Fruit fly (Drosophila melanogaster) whole organism, embryonic: ENCODE measurements around the gene CG43750.

Experiments
- Abd-B ChIP-seq: fragments of 200-800 bp; sonication (Bioruptor generic); optimal IDR thresholded peaks from 2 replicates; lab custom pipeline; 2018; ENCODE audit warnings: missing biosample characterization, mild to moderate bottlenecking, missing genetic modification characterization, moderate library complexity
- CG10321 ChIP-seq: fragments of 200-800 bp; sonication (Bioruptor generic); IDR thresholded peaks from 2 replicates; pipeline ENCODE4 v1.3.6; 2022; ENCODE audit warnings: missing biosample characterization, missing genetic modification characterization
- CG11696 ChIP-seq: fragments of 200-800 bp; sonication (Bioruptor generic); IDR thresholded peaks from 2 replicates; pipeline ENCODE4 v1.3.6; 2022; ENCODE audit warnings: missing biosample characterization, missing genetic modification characterization
- CG12299 ChIP-seq: fragments of 200-800 bp; sonication (Bioruptor generic); optimal IDR thresholded peaks from 2 replicates; lab custom pipeline; 2018; ENCODE audit warnings: missing biosample characterization, mild to moderate bottlenecking, missing genetic modification characterization
- CG1233 ChIP-seq: fragments of 200-800 bp; sonication (Bioruptor generic); optimal IDR thresholded peaks from 4 replicates; lab custom pipeline; 2018; ENCODE audit warnings: missing biosample characterization, mild to moderate bottlenecking, missing genetic modification characterization
- CG12769 ChIP-seq: fragments of 200-800 bp; sonication (Bioruptor generic); optimal IDR thresholded peaks from 2 replicates; lab custom pipeline; 2019; ENCODE audit warnings: missing biosample characterization, mild to moderate bottlenecking, missing genetic modification characterization, moderate library complexity
- CG13296 ChIP-seq: fragments of 200-800 bp; sonication (Bioruptor generic); optimal IDR thresholded peaks from 3 replicates; lab custom pipeline; 2018; ENCODE audit warnings: missing biosample characterization, mild to moderate bottlenecking, missing genetic modification characterization
- CG14014 ChIP-seq: fragments of 200-800 bp; sonication (Bioruptor generic); IDR thresholded peaks from 2 replicates; pipeline ENCODE4 v1.3.6; 2022; ENCODE audit warnings: missing biosample characterization, missing genetic modification characterization
- CG14441 ChIP-seq: fragments of 200-800 bp; sonication (Bioruptor generic); IDR thresholded peaks from 2 replicates; pipeline ENCODE4 v1.3.6; 2022; ENCODE audit warnings: missing biosample characterization, missing genetic modification characterization
- CG17186 ChIP-seq: fragments of 200-800 bp; sonication (Bioruptor generic); optimal IDR thresholded peaks from 3 replicates; lab custom pipeline; 2017; ENCODE audit warnings: missing biosample characterization, missing genetic modification reagents, missing genetic modification characterization
- CG2116 ChIP-seq: fragments of 200-800 bp; sonication (Bioruptor generic); optimal IDR thresholded peaks from 3 replicates; lab custom pipeline; 2018; ENCODE audit warnings: missing biosample characterization, mild to moderate bottlenecking, missing genetic modification characterization
- CG42726 ChIP-seq: fragments of 200-800 bp; sonication (Bioruptor generic); IDR thresholded peaks from 2 replicates; pipeline ENCODE4 v1.3.6; 2022; ENCODE audit warnings: missing biosample characterization, missing genetic modification characterization; ENCODE audit not compliant: partially characterized antibody
- CG4707 ChIP-seq: fragments of 200-800 bp; sonication (Bioruptor generic); optimal IDR thresholded peaks from 2 replicates; lab custom pipeline; 2018; ENCODE audit warnings: missing biosample characterization, mild to moderate bottlenecking, missing genetic modification characterization, moderate library complexity
- CG6654 ChIP-seq: fragments of 200-800 bp; sonication (Bioruptor generic); optimal IDR thresholded peaks from 2 replicates; lab custom pipeline; 2017; ENCODE audit warnings: missing biosample characterization, mild to moderate bottlenecking, missing genetic modification characterization
- CG7745 ChIP-seq: fragments of 200-800 bp; sonication (Bioruptor generic); optimal IDR thresholded peaks from 2 replicates; lab custom pipeline; 2018; ENCODE audit warnings: missing biosample characterization, mild to moderate bottlenecking, missing genetic modification characterization, moderate library complexity
- CG7786 ChIP-seq: fragments of 200-800 bp; sonication (Bioruptor generic); optimal IDR thresholded peaks from 2 replicates; lab custom pipeline; 2016; ENCODE audit warnings: missing biosample characterization, missing genetic modification characterization
- CG7839 ChIP-seq: fragments of 200-800 bp; sonication (Bioruptor generic); optimal IDR thresholded peaks from 3 replicates; lab custom pipeline; 2018; ENCODE audit warnings: missing biosample characterization, mild to moderate bottlenecking, missing genetic modification characterization, moderate library complexity
- CG8924 ChIP-seq: fragments of 200-800 bp; optimal IDR thresholded peaks from 3 replicates; lab custom pipeline; 2019; ENCODE audit warnings: missing biosample characterization, mild to moderate bottlenecking, missing genetic modification characterization, moderate library complexity
- CG9932 ChIP-seq: fragments of 200-800 bp; sonication (Bioruptor generic); IDR thresholded peaks from 2 replicates; pipeline ENCODE4 v1.3.6; 2022; ENCODE audit warnings: missing biosample characterization, missing genetic modification characterization
- CTCF ChIP-seq: fragments of 200-800 bp; sonication (Bioruptor generic); optimal IDR thresholded peaks from 2 replicates; lab custom pipeline; 2017; ENCODE audit warnings: missing biosample characterization, mild to moderate bottlenecking, missing genetic modification characterization, moderate library complexity
- Dbx ChIP-seq: fragments of 200-800 bp; sonication (Bioruptor generic); IDR thresholded peaks from 3 replicates; pipeline ENCODE4 v1.3.6; 2022; ENCODE audit warnings: missing biosample characterization, missing genetic modification characterization
- Dll ChIP-seq: fragments of 200-800 bp; sonication (Bioruptor generic); IDR thresholded peaks from 4 replicates; pipeline ENCODE4 v1.3.6; 2022; ENCODE audit warnings: missing biosample characterization, missing genetic modification characterization; ENCODE audit not compliant: partially characterized antibody
- Eip74EF ChIP-seq, 2 experiments: fragments of 200-800 bp in 1 of 2; fragments of >200 bp in 1 of 2; sonication (Bioruptor generic) in 1 of 2; optimal IDR thresholded peaks; 2 replicates each; lab custom pipeline; 2017 to 2019; ENCODE audit warnings: missing biosample characterization in 2 of 2, missing genetic modification characterization in 2 of 2, mild to moderate bottlenecking in 1 of 2, moderate library complexity in 1 of 2
- Fer2 ChIP-seq: fragments of 200-800 bp; sonication (Bioruptor generic); optimal IDR thresholded peaks from 2 replicates; lab custom pipeline; 2018; ENCODE audit warnings: missing biosample characterization, mild to moderate bottlenecking, missing genetic modification characterization, moderate library complexity
- GATAe ChIP-seq: fragments of 200-800 bp; sonication (Bioruptor generic); conservative IDR thresholded peaks from 2 replicates; pipeline ENCODE4 v1.3.6; 2022; ENCODE audit warnings: missing biosample characterization, missing genetic modification characterization
- H15 ChIP-seq: fragments of 200-800 bp; sonication (Bioruptor generic); IDR thresholded peaks from 3 replicates; pipeline ENCODE4 v1.3.6; 2022; ENCODE audit warnings: missing biosample characterization, missing genetic modification characterization
- HLH54F ChIP-seq: fragments of 200-800 bp; sonication (Bioruptor generic); optimal IDR thresholded peaks from 3 replicates; lab custom pipeline; 2016; ENCODE audit warnings: missing biosample characterization, missing genetic modification characterization
- Lim3 ChIP-seq: fragments of 200-800 bp; sonication (Bioruptor generic); IDR thresholded peaks from 2 replicates; pipeline ENCODE4 v1.3.6; 2022; ENCODE audit warnings: missing biosample characterization, missing genetic modification characterization
- NFAT ChIP-seq: fragments of 200-800 bp; sonication (Bioruptor generic); IDR thresholded peaks from 2 replicates; pipeline ENCODE4 v1.3.6; 2022; ENCODE audit warnings: missing biosample characterization, missing genetic modification characterization
- Nf-YC ChIP-seq: fragments of 200-800 bp; optimal IDR thresholded peaks from 3 replicates; lab custom pipeline; 2019; ENCODE audit warnings: missing biosample characterization, mild to moderate bottlenecking, missing genetic modification characterization, moderate library complexity
- Ptx1 ChIP-seq: fragments of 200-800 bp; sonication (Bioruptor generic); IDR thresholded peaks from 2 replicates; pipeline ENCODE4 v1.3.6; 2022; ENCODE audit warnings: missing biosample characterization, missing genetic modification characterization
- amos ChIP-seq: fragments of 200-800 bp; sonication (Bioruptor generic); IDR thresholded peaks from 2 replicates; pipeline ENCODE4 v1.3.6; 2022; ENCODE audit warnings: missing biosample characterization, missing genetic modification characterization; ENCODE audit not compliant: partially characterized antibody
- ase ChIP-seq: fragments of 200-800 bp; sonication (Bioruptor generic); IDR thresholded peaks from 3 replicates; pipeline ENCODE4 v1.3.6; 2022; ENCODE audit warnings: missing biosample characterization, missing genetic modification characterization
- btn ChIP-seq: fragments of 200-800 bp; sonication (Bioruptor generic); optimal IDR thresholded peaks from 2 replicates; lab custom pipeline; 2016; ENCODE audit warnings: missing biosample characterization, missing genetic modification characterization
- crol ChIP-seq: fragments of 200-800 bp; sonication (Bioruptor generic); IDR thresholded peaks from 2 replicates; pipeline ENCODE4 v1.3.6; 2022; ENCODE audit warnings: missing biosample characterization, missing genetic modification characterization
- dmrt11E ChIP-seq: fragments of 200-800 bp; sonication (Bioruptor generic); optimal IDR thresholded peaks from 3 replicates; lab custom pipeline; 2018; ENCODE audit warnings: missing biosample characterization, mild to moderate bottlenecking, missing genetic modification characterization, moderate library complexity
- eve ChIP-seq, 2 experiments: fragments of >200 bp; optimal IDR thresholded peaks; 2 replicates each; lab custom pipeline; 2017; ENCODE audit warnings: missing biosample characterization in 2 of 2, missing genetic modification characterization in 2 of 2
- hbn ChIP-seq: fragments of 200-800 bp; sonication (Bioruptor generic); IDR thresholded peaks from 2 replicates; pipeline ENCODE4 v1.3.6; 2022; ENCODE audit warnings: missing biosample characterization, missing genetic modification characterization; ENCODE audit not compliant: partially characterized antibody
- p53 ChIP-seq: fragments of 200-800 bp; sonication (Bioruptor generic); optimal IDR thresholded peaks from 2 replicates; lab custom pipeline; 2016; ENCODE audit warnings: missing biosample characterization, missing genetic modification characterization
- phol ChIP-seq: fragments of 200-800 bp; sonication (Bioruptor generic); optimal IDR thresholded peaks from 3 replicates; lab custom pipeline; 2018; ENCODE audit warnings: missing biosample characterization, mild to moderate bottlenecking, missing genetic modification characterization, moderate library complexity
- row ChIP-seq: fragments of 200-800 bp; sonication (Bioruptor generic); IDR thresholded peaks from 3 replicates; pipeline ENCODE4 v1.3.6; 2022; ENCODE audit warnings: missing biosample characterization, missing genetic modification characterization
- schlank ChIP-seq: fragments of 200-800 bp; sonication (Bioruptor generic); optimal IDR thresholded peaks from 2 replicates; lab custom pipeline; 2018; ENCODE audit warnings: missing biosample characterization, mild to moderate bottlenecking, missing genetic modification characterization
- sna ChIP-seq: fragments of 200-800 bp; sonication (Bioruptor generic); IDR thresholded peaks from 2 replicates; pipeline ENCODE4 v1.3.6; 2022; ENCODE audit warnings: missing biosample characterization, missing genetic modification characterization; ENCODE audit not compliant: partially characterized antibody
- sr ChIP-seq: fragments of 200-800 bp; sonication (Bioruptor generic); IDR thresholded peaks from 3 replicates; pipeline ENCODE4 v1.3.6; 2022; ENCODE audit warnings: missing biosample characterization, missing genetic modification characterization
- tna ChIP-seq: fragments of 200-800 bp; sonication (Bioruptor generic); IDR thresholded peaks from 2 replicates; pipeline ENCODE4 v1.3.6; 2022; ENCODE audit warnings: missing biosample characterization, missing genetic modification characterization; ENCODE audit not compliant: partially characterized antibody
- trem ChIP-seq: fragments of 200-800 bp; optimal IDR thresholded peaks from 3 replicates; lab custom pipeline; 2019; ENCODE audit warnings: missing biosample characterization, mild to moderate bottlenecking, missing genetic modification characterization, moderate library complexity
- vvl ChIP-seq: fragments of 200-800 bp; sonication (Bioruptor generic); IDR thresholded peaks from 2 replicates; pipeline ENCODE4 v1.3.6; 2022; ENCODE audit warnings: missing biosample characterization, missing genetic modification characterization

Gene CG43750

DNA sequence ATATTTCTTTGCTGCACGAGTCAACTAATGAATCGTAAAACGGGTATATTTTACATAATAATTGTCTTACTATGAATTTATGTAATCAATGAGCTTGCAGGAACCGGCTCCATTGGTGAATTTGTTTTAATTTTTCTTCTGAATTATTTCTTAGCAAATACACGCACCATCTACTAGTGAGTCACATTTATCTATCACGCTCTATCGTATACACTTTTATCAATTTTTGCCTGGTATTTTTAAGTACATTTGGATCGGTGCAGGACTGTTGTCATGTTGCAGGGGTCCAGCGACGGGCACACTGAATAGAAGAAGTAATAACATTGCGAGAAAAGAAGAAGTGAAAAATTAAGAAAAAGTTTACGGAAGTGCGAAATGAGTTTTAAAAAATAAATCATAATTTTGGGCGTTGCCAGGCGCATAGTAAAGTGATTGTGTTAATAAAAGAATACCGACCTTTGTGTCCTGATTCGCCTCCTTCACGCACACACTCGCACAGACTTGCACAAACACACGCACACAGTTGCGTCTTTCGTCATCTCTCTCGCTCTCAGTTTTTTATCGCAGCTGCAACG is 25.3 kb downstream of the CG43750 start, which contains the start of the genes Rab5 and Axud1 (continued):
- TF ChIP-seq Eip74EF (GFP tag; optimal IDR thresholded peaks at IDR 0.05; lab: Kevin White, UChicago) (peak in 1 of 2 experiments; percentile 12), vvl (GFP tag; lab: Robert Waterston, UW) (peak; percentile 57), CG14441 (GFP tag; lab: Robert Waterston, UW) (no peak), tna (GFP tag; lab: Robert Waterston, UW) (no peak), CG1233 (GFP tag; lab: Kevin White, UChicago) (no peak), sr (GFP tag; lab: Robert Waterston, UW) (no peak), Ptx1 (GFP tag; lab: Robert Waterston, UW) (0 out of 2 replicates have a peak, but pooled peaks have one; percentile 12), schlank (tag; lab: Kevin White, UChicago) (no peak), CG8924 (tag; lab: Kevin White, UChicago) (peak; percentile 27), Dbx (GFP tag; lab: Robert Waterston, UW) (0 out of 3 replicates have a peak, but pooled peaks have one; percentile 38), sna (GFP tag; lab: Robert Waterston, UW) (no peak), CG17186 (GFP tag; lab: Kevin White, UChicago) (peak; percentile 27), Nf-YC (tag; lab: Kevin White, UChicago) (peak; percentile 38), trem (tag; lab: Kevin White, UChicago) (peak; percentile 60), CG10321 (GFP tag; lab: Robert Waterston, UW) (peak; percentile 32; the same call in 1 of the 2 replicates), CTCF (peak; percentile 37)

- TF ChIP-seq dmrt11E (tag; lab: Kevin White, UChicago) (no peak), CG12299 (no peak), CG9932 (GFP tag; lab: Robert Waterston, UW) (0 out of 2 replicates have a peak, but pooled peaks have one; percentile 6), CG2116 (GFP tag; lab: Kevin White, UChicago) (no peak), CG4707 (GFP tag; lab: Kevin White, UChicago) (peak; percentile 95), Abd-B (peak; percentile 22), phol (tag; lab: Kevin White, UChicago) (peak; percentile 90), amos (GFP tag; lab: Robert Waterston, UW) (no peak; the same call in 1 of the 2 replicates), H15 (GFP tag; lab: Robert Waterston, UW) (no peak), Fer2 (tag; lab: Kevin White, UChicago) (no peak), eve (GFP tag; optimal IDR thresholded peaks at IDR 0.05; lab: Kevin White, UChicago) (no peak), Dll (GFP tag; lab: Robert Waterston, UW) (0 out of 4 replicates have a peak, but pooled peaks have one; percentile 33), CG13296 (no peak), Lim3 (GFP tag; lab: Robert Waterston, UW) (no peak), p53 (GFP tag; lab: Kevin White, UChicago) (no peak), CG42726 (GFP tag; lab: Robert Waterston, UW) (peak; percentile 40; the same call in 1 of the 2 replicates), CG6654 (GFP tag; lab: Kevin White, UChicago) (no peak), tna (GFP tag; lab: Robert Waterston, UW) (peak; percentile 20; the same call in 1 of the 2 replicates), CG14014 (0 out of 2 replicates have a peak, but pooled peaks have one; percentile 13), CG11696 (GFP tag; lab: Robert Waterston, UW) (no peak), row (GFP tag; lab: Robert Waterston, UW) (peak; percentile 82), GATAe (0 out of 2 replicates have a peak, but pooled peaks have one; percentile 15), ase (GFP tag; lab: Robert Waterston, UW) (no peak), CG7786 (GFP tag; lab: Kevin White, UChicago) (no peak), HLH54F (GFP tag; lab: Kevin White, UChicago) (no peak), CG7745 (tag; lab: Kevin White, UChicago) (peak; percentile 88), btn (GFP tag; lab: Kevin White, UChicago) (no peak), CG12769 (tag; lab: Kevin White, UChicago) (no peak), sr (GFP tag; lab: Robert Waterston, UW) (peak; percentile 39; the same call in 1 of the 3 replicates), crol (GFP tag; lab: Robert Waterston, UW) (no peak), hbn (GFP tag; lab: Robert Waterston, UW) (no peak), NFAT (GFP tag; lab: Robert Waterston, UW) (no peak), CG7839 (no peak)
Measured at dm6 chr2L:2364200-2364754, 26.2 kb downstream of the CG43750 start.
